Fruit fly (Drosophila melanogaster): ENCODE measurements around the gene CG13895.

Gene CG13895

DNA sequence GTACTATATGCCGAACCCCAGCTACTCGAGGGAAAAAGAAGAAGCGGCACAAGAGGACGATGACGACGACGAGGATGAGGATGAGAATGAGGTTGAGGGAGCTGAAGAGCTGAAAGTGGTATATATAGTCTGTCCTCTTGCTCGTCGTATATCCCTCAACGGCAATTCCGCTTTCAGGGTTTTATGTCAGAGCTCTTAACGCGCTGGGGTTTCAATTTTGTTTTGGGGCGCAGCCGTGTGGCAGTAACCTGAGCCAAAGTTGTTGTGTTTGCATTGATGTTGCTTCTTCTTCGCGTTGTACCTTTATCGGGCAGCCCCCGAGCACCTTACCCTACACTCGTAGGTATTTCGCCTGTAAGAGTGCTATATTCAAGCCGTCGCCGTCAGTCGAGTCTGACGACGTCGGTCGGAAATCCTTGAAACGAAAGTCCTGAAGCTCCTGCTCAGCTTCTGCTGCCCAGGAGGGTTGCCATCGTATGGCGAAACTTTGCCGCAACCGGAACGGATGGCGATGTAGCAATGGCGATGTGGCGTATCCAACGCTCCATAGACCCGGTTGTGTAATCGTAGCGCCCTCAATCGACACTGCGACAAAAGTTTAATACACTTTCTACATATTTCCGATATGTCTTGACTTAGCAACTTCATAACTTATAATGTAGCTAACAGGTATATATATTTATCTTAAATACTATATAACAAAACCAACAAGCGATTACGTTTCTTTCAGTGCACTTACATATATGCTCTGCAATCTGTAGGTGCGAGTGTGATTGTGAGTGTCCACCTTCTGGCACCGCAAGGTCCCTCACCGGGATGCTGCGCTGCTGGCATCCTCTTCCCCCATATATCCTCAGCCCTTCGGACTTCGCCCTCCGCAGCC, 3.1 kb downstream of the CG13895 start (continued):
- TF ChIP-seq phol (tag; optimal IDR thresholded peaks at IDR 0.05) (peak; percentile 37), slbo (GFP tag; IDR thresholded peaks at IDR 0.05) (peak; percentile 50; the same call in 1 of the 2 replicates), Camta (GFP tag; optimal IDR thresholded peaks at IDR 0.05) (no peak), insv (GFP tag; optimal IDR thresholded peaks at IDR 0.05) (no peak), CG11560 (tag; IDR thresholded peaks at IDR 0.05) (0 out of 3 replicates have a peak, but pooled peaks have one; percentile 43), cwo (GFP tag; optimal IDR thresholded peaks at IDR 0.05) (peak; percentile 34), ind (GFP tag; optimal IDR thresholded peaks at IDR 0.05) (peak; percentile 13), eyg (GFP tag; optimal IDR thresholded peaks at IDR 0.05) (no peak), lab (GFP tag; optimal IDR thresholded peaks at IDR 0.05) (peak; percentile 28), Dbx (GFP tag; IDR thresholded peaks at IDR 0.05) (no peak), odd (GFP tag; optimal IDR thresholded peaks at IDR 0.05) (no peak), CG10267 (tag; optimal IDR thresholded peaks at IDR 0.05) (no peak), Stat92E (GFP tag; optimal IDR thresholded peaks at IDR 0.05) (no peak), CG15696 (tag; optimal IDR thresholded peaks at IDR 0.05) (no peak), CG3995 (GFP tag; optimal IDR thresholded peaks at IDR 0.05) (no peak), Pdp1 (GFP tag; optimal IDR thresholded peaks at IDR 0.05) (peak in 1 of 2 experiments; percentile 46), Adf1 (GFP tag; IDR thresholded peaks at IDR 0.05) (no peak), CG1603 (tag; optimal IDR thresholded peaks at IDR 0.05) (peak; percentile 38), Dad (GFP tag; optimal IDR thresholded peaks at IDR 0.05) (no peak), CG3281 (GFP tag; optimal IDR thresholded peaks at IDR 0.05) (no peak), cato (GFP tag; optimal IDR thresholded peaks at IDR 0.05; ENCODE audit: borderline replicate concordance) (no peak), CG33557 (GFP tag; optimal IDR thresholded peaks at IDR 0.05) (no peak), CG11398 (GFP tag; optimal IDR thresholded peaks at IDR 0.05) (no peak), CG10654 (GFP tag; optimal IDR thresholded peaks at IDR 0.05) (no peak), CG9215 (GFP tag; IDR thresholded peaks at IDR 0.05) (peak; percentile 22; the same call in 1 of the 2 replicates), CG14014 (GFP tag; IDR thresholded peaks at IDR 0.05) (peak; percentile 39; the same call in 1 of the 2 replicates), CG13287 (GFP tag; IDR thresholded peaks at IDR 0.05; ENCODE audit: partially characterized antibody) (no peak), kni (GFP tag; optimal IDR thresholded peaks at IDR 0.05) (no peak), CG15479 (GFP tag; optimal IDR thresholded peaks at IDR 0.05) (no peak), Mrtf (GFP tag; IDR thresholded peaks at IDR 0.05) (no peak), Side (GFP tag; optimal IDR thresholded peaks at IDR 0.05) (no peak), ranshi (GFP tag; IDR thresholded peaks at IDR 0.05) (peak; percentile 49; the same call in 1 of the 2 replicates), CG18476 (GFP tag; optimal IDR thresholded peaks at IDR 0.05) (no peak), jigr1 (GFP tag; IDR thresholded peaks at IDR 0.05) (no peak), CG11723 (GFP tag; optimal IDR thresholded peaks at IDR 0.05) (no peak), ash1 (GFP tag; optimal IDR thresholded peaks at IDR 0.05) (no peak), CG6765 (GFP tag; optimal IDR thresholded peaks at IDR 0.05) (no peak), Mad (GFP tag; optimal IDR thresholded peaks at IDR 0.05) (no peak), vnd (GFP tag; IDR thresholded peaks at IDR 0.05; ENCODE audit: partially characterized antibody) (no peak), chif (GFP tag; optimal IDR thresholded peaks at IDR 0.05) (no peak), btn (GFP tag; optimal IDR thresholded peaks at IDR 0.05) (no peak), ci (GFP tag; IDR thresholded peaks at IDR 0.05) (peak; percentile 59; the same call in 2 of the 3 replicates), az2 (GFP tag; optimal IDR thresholded peaks at IDR 0.05) (peak; percentile 31), NC2α (GFP tag; optimal IDR thresholded peaks at IDR 0.05) (no peak), HmgZ (tag; optimal IDR thresholded peaks at IDR 0.05) (no peak), dmrt99B (tag; optimal IDR thresholded peaks at IDR 0.05) (peak; percentile 48)

Data from whole organism, embryonic.